Worm (Caenorhabditis elegans) whole organism, dauer: Measurements from ENCODE around the gene Y54G2A.38.
"Not testable (repeated sequence)": the region's sequence is repeated elsewhere in the genome, so short reads cannot be mapped to it uniquely, and the experiment has no call there.

Source experiments
- unc-62 ChIP-seq: sonication (generic microtip); optimal IDR thresholded peaks from 2 replicates; lab custom pipeline; 2017; ENCODE audit warnings: missing biosample characterization, missing genetic modification reagents, missing genetic modification characterization

Gene Y54G2A.38

DNA sequence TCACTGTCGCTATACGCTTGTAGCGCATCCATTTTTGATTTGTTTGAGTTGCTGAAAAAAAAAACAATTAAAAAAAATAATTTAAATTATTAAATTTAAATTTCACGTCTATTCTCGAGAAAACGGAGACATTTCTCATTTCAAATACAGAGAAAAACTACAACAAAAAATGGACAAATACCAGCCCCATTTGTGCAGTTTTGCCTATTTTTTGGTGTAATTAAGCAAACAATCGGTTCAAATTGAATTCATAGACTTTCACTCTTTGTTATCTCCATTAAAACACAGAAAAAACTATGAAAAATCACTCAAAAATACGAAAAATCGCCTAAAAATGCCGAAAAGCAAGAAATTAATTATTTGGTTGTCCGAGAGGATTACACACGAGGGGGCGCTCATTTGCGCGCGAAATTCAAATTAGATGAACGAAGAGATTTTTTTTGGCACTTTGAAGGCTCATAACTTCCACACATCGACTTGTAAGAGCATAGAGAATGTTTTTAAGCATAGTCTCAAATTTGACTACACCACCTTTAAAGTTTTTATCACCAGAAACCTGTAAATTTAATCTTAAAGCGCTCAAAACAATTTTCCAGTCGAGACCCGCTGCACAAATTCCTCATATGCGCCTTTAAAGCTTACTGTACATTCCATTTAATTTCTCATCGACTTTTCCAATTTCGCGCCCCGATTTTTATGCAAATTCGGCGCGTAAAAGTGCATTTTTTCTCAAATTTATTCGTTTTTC lies 23.7 kb downstream of the Y54G2A.38 start, which contains the start of gene Y54G2A.12:
Y54G2A.12 (minus strand) TSS at position 51 of the 748 bp plus-strand sequence.
- TF ChIP-seq unc-62 (GFP tag; lab: Kevin White, UChicago) = no peak

DNA sequence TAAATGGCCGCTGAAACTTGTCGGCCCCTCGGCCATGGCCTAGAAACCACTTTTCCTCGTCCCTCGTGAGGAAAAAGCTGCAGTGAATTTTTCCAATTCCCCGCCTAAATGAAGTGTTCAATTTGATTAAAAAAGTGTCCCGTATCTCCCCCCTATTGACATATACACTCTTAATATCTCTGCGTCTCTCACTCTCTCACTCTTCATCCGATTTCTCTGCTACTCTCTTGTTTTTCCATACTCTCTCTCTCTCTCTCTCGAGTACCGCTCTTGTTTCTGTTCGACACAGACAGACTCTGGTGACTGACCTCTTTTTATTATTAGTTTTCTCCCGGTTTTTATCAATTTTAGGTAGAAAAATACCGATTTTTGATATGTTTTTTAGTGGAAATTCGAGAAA lies 25.8 kb downstream of the Y54G2A.38 start:
- TF ChIP-seq unc-62 (GFP tag; lab: Kevin White, UChicago) = no peak

DNA sequence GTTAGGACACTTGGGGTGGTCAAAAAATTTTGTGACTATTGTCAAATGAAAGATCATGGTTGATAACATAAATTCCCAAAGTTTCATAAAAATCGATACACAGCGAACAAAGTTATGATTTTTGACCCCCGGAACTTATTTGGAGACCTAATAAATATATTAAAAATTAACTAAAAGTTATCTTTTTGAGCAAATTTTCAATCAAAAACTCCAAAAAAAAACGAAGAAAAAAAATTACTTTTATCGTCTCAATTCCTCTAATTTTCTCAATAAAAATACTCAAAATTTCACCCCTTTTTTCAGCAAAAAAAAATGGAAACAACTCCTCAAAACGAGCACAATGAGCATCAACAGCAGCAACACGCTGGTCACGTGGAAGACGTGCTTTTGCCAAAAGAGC lies 29.1 kb downstream of the Y54G2A.38 start, which contains the start of gene atln-1:
atln-1 (plus strand) TSS at position 301 of the 400 bp plus-strand sequence.
- not testable (repeated sequence) for TF ChIP-seq unc-62 (GFP tag; lab: Kevin White, UChicago)

DNA sequence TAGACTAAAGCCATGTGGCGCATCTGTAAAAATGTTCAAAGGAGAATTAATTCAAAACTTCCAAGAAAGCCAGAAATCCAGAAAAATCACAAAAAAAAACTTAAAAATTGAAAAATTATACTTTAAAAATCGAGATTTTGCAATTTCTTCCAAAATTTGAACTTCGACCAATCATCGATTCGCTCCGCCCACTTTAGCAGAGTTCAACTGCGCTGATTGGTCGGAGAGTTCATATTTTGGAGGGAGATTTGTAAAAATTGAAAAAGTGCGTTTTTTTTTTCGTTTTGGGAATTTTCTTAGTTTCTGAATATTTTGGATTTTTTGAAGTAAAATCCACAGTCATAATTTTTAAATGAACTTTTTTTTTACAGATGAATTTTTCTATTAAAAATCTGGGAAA lies 34.7 kb downstream of the Y54G2A.38 start:
- no peak for TF ChIP-seq unc-62 (GFP tag; lab: Kevin White, UChicago)

DNA sequence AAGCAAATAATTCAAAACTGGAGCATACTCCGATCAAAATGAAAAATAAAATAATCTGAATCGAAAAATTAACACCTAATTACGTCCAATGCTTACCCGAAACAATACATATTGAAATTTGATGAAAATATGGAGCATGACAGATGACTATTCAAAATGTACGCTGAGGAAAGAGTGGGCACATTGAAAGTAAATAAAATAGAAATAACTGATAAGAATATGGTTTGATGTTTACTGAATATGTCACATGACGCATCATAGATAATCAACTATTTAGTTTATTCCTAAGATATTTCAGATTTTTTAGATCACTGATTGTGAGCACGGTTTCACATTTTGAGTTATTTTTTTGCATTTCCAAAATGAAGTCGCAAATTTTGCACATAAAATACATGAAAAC lies 39.1 kb downstream of the Y54G2A.38 start, which contains the start of gene Y54G2A.52:
Y54G2A.52 (minus strand) TSS at position 348 of the 400 bp plus-strand sequence.
- TF ChIP-seq unc-62 (GFP tag; lab: Kevin White, UChicago) = no peak

DNA sequence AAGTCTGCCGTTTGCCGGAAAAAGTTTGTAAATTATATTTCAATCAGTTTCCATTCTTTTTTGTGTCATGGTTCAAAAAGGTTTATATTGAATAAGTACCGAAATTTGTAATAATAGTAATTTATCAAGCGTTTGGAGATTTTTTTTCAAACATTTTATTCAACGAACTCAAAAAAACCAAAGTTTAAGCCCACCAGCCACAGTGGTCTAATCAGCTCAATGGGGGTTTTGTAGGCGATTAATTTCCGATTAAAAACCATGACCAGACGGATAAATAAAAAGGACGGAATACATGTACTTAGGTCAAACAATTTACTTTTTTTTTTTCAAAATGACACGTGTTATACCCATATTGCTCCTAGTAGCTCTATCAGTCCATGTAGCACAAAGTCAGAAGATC lies 40.1 kb downstream of the Y54G2A.38 start, which contains the start of gene Y54G2A.10:
Y54G2A.10 (plus strand) TSS at position 301 of the 400 bp plus-strand sequence.
- TF ChIP-seq unc-62 (GFP tag; lab: Kevin White, UChicago) = no peak

DNA sequence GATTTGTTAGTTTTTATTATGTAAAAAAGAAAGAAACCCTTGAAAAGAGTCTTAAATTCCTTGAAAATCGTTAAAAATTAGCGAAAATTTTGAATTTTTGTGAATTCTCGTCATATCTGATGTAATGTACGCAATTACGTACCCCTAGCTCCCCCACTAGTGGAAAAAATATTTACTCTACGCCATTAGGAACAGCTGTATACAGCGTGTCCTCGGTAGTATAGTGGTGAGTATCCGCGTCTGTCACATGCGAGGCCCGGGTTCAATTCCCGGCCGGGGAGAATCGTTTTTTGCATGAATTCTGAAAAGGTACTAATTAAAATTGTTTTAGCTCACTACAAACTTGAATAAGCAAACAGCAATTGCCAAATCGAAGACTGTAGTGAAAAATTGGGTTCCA lies 40.6 kb downstream of the Y54G2A.38 start:
- TF ChIP-seq unc-62 (GFP tag; lab: Kevin White, UChicago) = no peak

DNA sequence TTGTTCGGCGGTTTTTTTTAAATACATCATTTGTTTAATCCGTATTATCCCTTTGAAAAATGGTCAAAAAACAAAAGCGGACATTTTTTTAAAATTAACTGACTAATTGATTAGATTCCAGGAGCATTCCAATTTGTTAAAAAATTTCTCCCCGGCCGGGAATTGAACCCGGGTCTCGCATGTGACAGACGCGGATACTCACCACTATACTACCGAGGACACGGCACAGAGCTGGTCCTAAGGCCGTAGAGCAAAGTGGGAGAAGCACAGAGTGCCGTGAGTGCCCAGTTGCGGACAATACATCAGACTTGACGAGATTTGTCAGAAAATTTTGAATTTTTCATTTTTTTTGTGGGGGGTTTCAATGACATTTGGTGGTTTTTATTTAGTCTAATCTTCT lies 41.7 kb downstream of the Y54G2A.38 start:
- TF ChIP-seq unc-62 (GFP tag; lab: Kevin White, UChicago) = no peak

DNA sequence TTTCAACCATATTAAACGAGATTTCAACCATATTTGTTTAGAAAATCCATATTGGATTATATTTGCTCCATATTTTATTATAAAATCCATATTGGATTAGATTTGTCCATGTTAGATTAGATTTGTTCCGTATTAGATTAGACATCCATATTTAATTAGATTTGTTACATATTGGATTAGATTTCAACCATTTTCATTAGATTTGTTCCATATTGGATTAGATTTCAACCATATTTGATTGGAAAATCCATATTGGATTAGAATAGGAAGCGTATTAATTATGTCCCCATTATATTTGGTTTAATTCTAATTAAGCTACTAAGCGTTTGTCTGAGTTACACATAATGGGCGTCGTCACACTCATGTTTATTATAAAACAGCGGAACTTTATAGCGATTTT lies 42.3 kb downstream of the Y54G2A.38 start, which contains the start of gene Y54G2A.44:
Y54G2A.44 (plus strand) TSS at position 301 of the 400 bp plus-strand sequence.
- not testable (repeated sequence) for TF ChIP-seq unc-62 (GFP tag; lab: Kevin White, UChicago)

DNA sequence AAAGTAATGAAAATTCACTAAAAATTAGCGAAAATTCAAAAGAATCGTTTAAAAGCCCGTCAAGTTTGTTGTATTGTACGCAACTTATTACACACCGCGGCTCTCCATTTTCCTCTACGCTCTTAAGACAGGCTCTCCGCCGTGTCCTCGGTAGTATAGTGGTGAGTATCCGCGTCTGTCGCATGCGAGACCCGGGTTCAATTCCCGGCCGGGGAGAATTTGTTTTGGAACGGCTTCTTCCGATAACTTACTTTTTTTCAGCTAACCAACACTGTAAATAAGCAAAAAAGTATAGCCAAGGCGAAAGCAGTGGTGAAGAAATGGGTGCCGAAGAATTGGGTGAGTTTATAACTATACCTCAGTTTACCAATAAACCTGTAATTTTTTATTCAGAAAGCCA lies 42.9 kb downstream of the Y54G2A.38 start:
- TF ChIP-seq unc-62 (GFP tag; lab: Kevin White, UChicago) = no peak

DNA sequence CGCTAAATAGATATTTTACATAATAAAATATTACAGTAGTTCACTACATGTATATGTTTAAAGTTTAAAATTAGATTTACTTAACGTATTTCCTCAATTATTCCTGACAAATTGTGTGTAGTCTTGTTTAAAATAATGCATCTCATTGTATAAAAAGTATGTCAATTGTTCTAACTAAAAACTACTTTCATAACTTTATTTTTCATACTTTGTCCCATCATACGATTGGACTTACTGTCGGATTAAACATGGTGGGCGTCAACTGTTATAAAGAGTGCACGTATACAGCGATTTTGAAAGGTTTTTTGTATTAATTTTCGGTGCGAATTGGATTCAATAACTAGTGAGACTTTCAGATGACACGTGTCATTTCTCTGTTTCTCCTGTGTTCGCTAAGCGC lies 44.4 kb downstream of the Y54G2A.38 start, which contains the start of gene Y54G2A.32:
Y54G2A.32 (plus strand) TSS at position 301 of the 400 bp plus-strand sequence.
- no peak for TF ChIP-seq unc-62 (GFP tag; lab: Kevin White, UChicago)

DNA sequence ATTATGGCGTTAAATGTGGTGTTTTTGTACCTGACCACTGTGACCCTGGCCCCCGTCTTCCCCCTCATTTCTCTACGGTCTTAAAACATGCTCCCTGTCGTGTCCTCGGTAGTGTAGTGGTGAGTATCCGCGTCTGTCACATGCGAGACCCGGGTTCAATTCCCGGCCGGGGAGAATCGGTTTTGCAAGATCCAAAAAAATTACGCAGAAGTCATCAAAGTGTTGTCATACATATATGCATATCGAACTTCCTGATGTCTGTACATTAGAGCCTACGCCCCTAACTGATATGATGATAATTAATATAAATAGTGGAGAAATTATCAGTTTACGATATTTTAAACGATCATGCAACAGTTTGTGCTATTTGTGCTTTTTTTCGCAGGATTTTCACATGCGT lies 46.3 kb downstream of the Y54G2A.38 start, which contains the start of gene Y54G2A.45:
Y54G2A.45 (plus strand) TSS at position 333 of the 400 bp plus-strand sequence.
- no peak for TF ChIP-seq unc-62 (GFP tag; lab: Kevin White, UChicago)

DNA sequence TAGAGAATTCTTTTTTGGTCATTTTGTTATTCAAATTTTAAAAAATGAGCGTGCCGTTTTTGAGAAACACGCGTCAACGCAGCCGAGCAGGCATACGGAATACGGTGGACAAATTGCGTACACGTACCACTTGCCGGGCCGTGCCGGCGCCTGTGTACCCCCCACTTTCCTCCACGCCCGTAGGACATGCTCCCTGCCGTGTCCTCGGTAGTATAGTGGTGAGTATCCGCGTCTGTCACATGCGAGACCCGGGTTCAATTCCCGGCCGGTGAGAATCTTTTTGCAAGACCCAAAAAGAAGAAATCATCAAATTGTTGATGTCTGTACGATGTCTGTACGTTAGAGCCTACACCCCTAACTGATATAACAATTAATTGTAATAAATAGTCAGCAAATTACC lies 48.9 kb downstream of the Y54G2A.38 start:
- TF ChIP-seq unc-62 (GFP tag; lab: Kevin White, UChicago) = no peak

DNA sequence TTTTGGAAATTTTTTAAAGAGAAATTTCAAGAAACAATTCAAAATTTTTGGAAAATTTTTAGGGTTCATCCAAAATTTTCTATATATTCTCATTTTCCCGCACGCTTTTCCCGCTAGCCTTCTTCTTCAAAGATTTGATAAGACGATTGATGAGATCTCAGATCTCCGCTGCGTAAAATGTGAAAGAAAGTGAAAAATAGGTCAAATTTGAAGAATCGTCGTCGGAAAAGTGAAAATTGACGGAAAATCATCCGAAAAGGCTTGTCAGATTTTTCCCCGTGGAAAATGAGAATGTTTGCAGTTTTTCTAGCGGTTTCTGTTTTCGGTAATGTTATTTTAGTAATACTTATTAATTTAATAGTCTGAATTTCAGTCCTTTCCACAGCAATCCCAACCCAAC lies 49.9 kb downstream of the Y54G2A.38 start, which contains the start of gene Y54G2A.76:
Y54G2A.76 (plus strand) TSS at position 203 of the 400 bp plus-strand sequence.
- no peak for TF ChIP-seq unc-62 (GFP tag; lab: Kevin White, UChicago)
